Worm (Caenorhabditis elegans) whole organism, late embryonic: ENCODE results near the gene T01C1.4.

Experiments used
- C08G9.2 ChIP-seq: sonication (generic microtip); optimal IDR thresholded peaks from 2 replicates; lab custom pipeline; 2016; ENCODE audit warnings: mild to moderate bottlenecking, missing genetic modification characterization, moderate library complexity, missing compliant biosample characterization
- C38D4.7 ChIP-seq: fragments of 200-800 bp; sonication (Bioruptor generic); optimal IDR thresholded peaks from 2 replicates; lab custom pipeline; 2018; ENCODE audit warnings: mild to moderate bottlenecking, missing genetic modification characterization, moderate library complexity, missing compliant biosample characterization
- K09A11.1 ChIP-seq: sonication (generic microtip); optimal IDR thresholded peaks from 2 replicates; lab custom pipeline; 2017; ENCODE audit warnings: antibody characterized with exemption, mild to moderate bottlenecking, missing genetic modification characterization, missing compliant biosample characterization; ENCODE audit not compliant: insufficient read depth
- Y22D7AL.16 ChIP-seq: sonication (generic microtip); optimal IDR thresholded peaks from 2 replicates; lab custom pipeline; 2016; ENCODE audit warnings: missing genetic modification characterization, missing compliant biosample characterization
- ama-1 ChIP-seq: fragments of 150-350 bp; optimal IDR thresholded peaks from 2 replicates; lab custom pipeline; 2014
- ceh-14 ChIP-seq: sonication (generic microtip); optimal IDR thresholded peaks from 2 replicates; lab custom pipeline; 2016; ENCODE audit warnings: missing genotype, missing genetic modification characterization, missing compliant biosample characterization
- ceh-18 ChIP-seq: sonication (generic microtip); optimal IDR thresholded peaks from 2 replicates; lab custom pipeline; 2016; ENCODE audit warnings: missing genetic modification characterization, missing compliant biosample characterization
- ceh-19 ChIP-seq: fragments of 200-800 bp; sonication (Bioruptor generic); optimal IDR thresholded peaks from 2 replicates; lab custom pipeline; 2018; ENCODE audit warnings: mild to moderate bottlenecking, missing genetic modification characterization, missing compliant biosample characterization
- ceh-2 ChIP-seq: sonication (generic microtip); optimal IDR thresholded peaks from 2 replicates; lab custom pipeline; 2016; ENCODE audit warnings: missing genotype, missing genetic modification characterization, missing compliant biosample characterization
- ceh-22 ChIP-seq: sonication (generic microtip); optimal IDR thresholded peaks from 2 replicates; lab custom pipeline; 2017; ENCODE audit warnings: missing biosample characterization, missing genetic modification characterization
- ceh-24 ChIP-seq: sonication (generic microtip); optimal IDR thresholded peaks from 2 replicates; lab custom pipeline; 2016; ENCODE audit warnings: mild to moderate bottlenecking, missing genetic modification characterization, missing compliant biosample characterization
- ceh-30 ChIP-seq: fragments of 150-350 bp; optimal IDR thresholded peaks from 2 replicates; lab custom pipeline; 2014; ENCODE audit warnings: missing biosample characterization, missing genetic modification characterization
- ceh-48 ChIP-seq: sonication (generic microtip); optimal IDR thresholded peaks from 2 replicates; lab custom pipeline; 2016; ENCODE audit warnings: missing genetic modification characterization, inconsistent platforms, missing compliant biosample characterization
- ceh-9 ChIP-seq: sonication (generic microtip); optimal IDR thresholded peaks from 2 replicates; lab custom pipeline; 2016; ENCODE audit warnings: mild to moderate bottlenecking, missing genetic modification characterization, inconsistent platforms, missing compliant biosample characterization
- che-1 ChIP-seq: sonication (generic microtip); optimal IDR thresholded peaks from 2 replicates; lab custom pipeline; 2016; ENCODE audit warnings: mild to moderate bottlenecking, missing genetic modification characterization, missing compliant biosample characterization
- dmd-4 ChIP-seq: sonication (generic microtip); optimal IDR thresholded peaks from 2 replicates; lab custom pipeline; 2016; ENCODE audit warnings: borderline replicate concordance, missing genetic modification characterization, missing compliant biosample characterization
- dve-1 ChIP-seq: sonication (generic microtip); optimal IDR thresholded peaks from 2 replicates; lab custom pipeline; 2017; ENCODE audit warnings: antibody characterized with exemption, mild to moderate bottlenecking, missing genetic modification characterization, missing compliant biosample characterization
- elt-2 ChIP-seq: sonication (generic microtip); optimal IDR thresholded peaks from 2 replicates; lab custom pipeline; 2016; ENCODE audit warnings: missing genetic modification reagents, missing genetic modification characterization, missing compliant biosample characterization
- elt-4 ChIP-seq: sonication (generic microtip); optimal IDR thresholded peaks from 2 replicates; lab custom pipeline; 2016; ENCODE audit warnings: missing genetic modification characterization, missing compliant biosample characterization
- eyg-1 ChIP-seq: sonication (generic microtip); optimal IDR thresholded peaks from 2 replicates; lab custom pipeline; 2016; ENCODE audit warnings: missing genotype, missing genetic modification characterization, missing compliant biosample characterization
- fax-1 ChIP-seq: sonication (generic microtip); optimal IDR thresholded peaks from 2 replicates; lab custom pipeline; 2016; ENCODE audit warnings: missing genotype, missing genetic modification characterization, missing compliant biosample characterization
- fkh-10 ChIP-seq: fragments of 150-350 bp; optimal IDR thresholded peaks from 2 replicates; lab custom pipeline; 2014; ENCODE audit warnings: missing biosample characterization, missing genetic modification reagents, missing genetic modification characterization
- fkh-6 ChIP-seq: sonication (generic microtip); optimal IDR thresholded peaks from 2 replicates; lab custom pipeline; 2016; ENCODE audit warnings: missing genetic modification characterization, missing compliant biosample characterization
- gmeb-2 ChIP-seq: sonication (generic microtip); optimal IDR thresholded peaks from 2 replicates; lab custom pipeline; 2016; ENCODE audit warnings: missing genetic modification characterization, inconsistent platforms, missing compliant biosample characterization
- hlh-13 ChIP-seq: fragments of 200-800 bp; sonication (Bioruptor generic); optimal IDR thresholded peaks from 2 replicates; lab custom pipeline; 2018; ENCODE audit warnings: mild to moderate bottlenecking, missing genetic modification characterization, missing compliant biosample characterization
- hlh-15 ChIP-seq: sonication (generic microtip); optimal IDR thresholded peaks from 2 replicates; lab custom pipeline; 2016; ENCODE audit warnings: missing genetic modification characterization, missing compliant biosample characterization
- hlh-30 ChIP-seq: sonication (generic microtip); optimal IDR thresholded peaks from 2 replicates; lab custom pipeline; 2017; ENCODE audit warnings: antibody characterized with exemption, missing genetic modification characterization, missing compliant biosample characterization; ENCODE audit not compliant: insufficient read depth
- hlh-6 ChIP-seq: sonication (generic microtip); optimal IDR thresholded peaks from 2 replicates; lab custom pipeline; 2016; ENCODE audit warnings: missing genotype, missing genetic modification characterization, missing compliant biosample characterization
- hlh-8 ChIP-seq: sonication (generic microtip); optimal IDR thresholded peaks from 2 replicates; lab custom pipeline; 2016; ENCODE audit warnings: missing genotype, missing genetic modification characterization, missing compliant biosample characterization
- lin-11 ChIP-seq: fragments of 200-800 bp; sonication (Bioruptor generic); optimal IDR thresholded peaks from 2 replicates; lab custom pipeline; 2018; ENCODE audit warnings: mild to moderate bottlenecking, missing genetic modification characterization, missing compliant biosample characterization
- mec-3 ChIP-seq: sonication (generic microtip); optimal IDR thresholded peaks from 2 replicates; lab custom pipeline; 2016; ENCODE audit warnings: borderline replicate concordance, missing genetic modification characterization, missing compliant biosample characterization
- nfya-1 ChIP-seq: sonication (generic microtip); optimal IDR thresholded peaks from 2 replicates; lab custom pipeline; 2017; ENCODE audit warnings: missing genetic modification characterization, mild to moderate bottlenecking, missing compliant biosample characterization, antibody characterized with exemption, moderate library complexity
- nhr-11 ChIP-seq: fragments of 150-350 bp; optimal IDR thresholded peaks from 2 replicates; lab custom pipeline; 2014; ENCODE audit warnings: missing biosample characterization, missing genetic modification characterization
- npax-4 ChIP-seq: sonication (generic microtip); optimal IDR thresholded peaks from 2 replicates; lab custom pipeline; 2016; ENCODE audit warnings: missing genetic modification characterization, missing compliant biosample characterization
- odd-2 ChIP-seq: sonication (generic microtip); optimal IDR thresholded peaks from 2 replicates; lab custom pipeline; 2017; ENCODE audit warnings: antibody characterized with exemption, mild to moderate bottlenecking, missing genetic modification characterization, missing compliant biosample characterization
- pag-3 ChIP-seq: sonication (generic microtip); optimal IDR thresholded peaks from 2 replicates; lab custom pipeline; 2016; ENCODE audit warnings: missing compliant biosample characterization, missing genetic modification characterization, borderline replicate concordance
- pat-9 ChIP-seq: fragments of 200-800 bp; sonication (Bioruptor generic); optimal IDR thresholded peaks from 2 replicates; lab custom pipeline; 2018; ENCODE audit warnings: mild to moderate bottlenecking, missing genetic modification characterization, moderate library complexity, missing compliant biosample characterization
- pha-4 ChIP-seq: fragments of 150-350 bp; optimal IDR thresholded peaks from 2 replicates; lab custom pipeline; 2018; ENCODE audit warnings: missing biosample characterization, missing genetic modification reagents, missing genetic modification characterization
- pqm-1 ChIP-seq: sonication (generic microtip); optimal IDR thresholded peaks from 2 replicates; lab custom pipeline; 2016; ENCODE audit warnings: missing genetic modification characterization, missing compliant biosample characterization
- pros-1 ChIP-seq: fragments of 150-350 bp; optimal IDR thresholded peaks from 2 replicates; lab custom pipeline; 2014; ENCODE audit warnings: missing biosample characterization, missing genetic modification reagents, missing genetic modification characterization
- ref-2 ChIP-seq: sonication (generic microtip); optimal IDR thresholded peaks from 2 replicates; lab custom pipeline; 2016; ENCODE audit warnings: missing genetic modification characterization, missing compliant biosample characterization
- sox-2 ChIP-seq: fragments of 200-800 bp; sonication (Bioruptor generic); IDR thresholded peaks from 2 replicates; pipeline ENCODE4 v1.3.6; 2022; ENCODE audit warnings: missing genetic modification reagents, missing genetic modification characterization, missing compliant biosample characterization
- sox-4 ChIP-seq: sonication (generic microtip); optimal IDR thresholded peaks from 2 replicates; lab custom pipeline; 2017; ENCODE audit warnings: mild to moderate bottlenecking, missing genetic modification characterization, inconsistent platforms, missing compliant biosample characterization
- tbx-7 ChIP-seq: sonication (generic microtip); optimal IDR thresholded peaks from 2 replicates; lab custom pipeline; 2016; ENCODE audit warnings: missing genotype, missing genetic modification characterization, missing compliant biosample characterization
- ttx-3 ChIP-seq: sonication (generic microtip); optimal IDR thresholded peaks from 2 replicates; lab custom pipeline; 2016; ENCODE audit warnings: missing genetic modification reagents, missing genetic modification characterization, missing compliant biosample characterization
- unc-3 ChIP-seq, 2 experiments: fragments of 200-800 bp in 1 of 2; sonication (Bioruptor generic) in 1 of 2; sonication (generic microtip) in 1 of 2; conservative IDR thresholded peaks in 1 of 2; optimal IDR thresholded peaks in 1 of 2; 2 replicates each; pipeline versions ENCODE4 v1.3.6 to Lab custom; 2016 to 2022; ENCODE audit warnings: missing compliant biosample characterization in 2 of 2, missing genetic modification characterization in 2 of 2, missing genetic modification reagents in 1 of 2
- unc-42 ChIP-seq: sonication (generic microtip); optimal IDR thresholded peaks from 2 replicates; lab custom pipeline; 2016; ENCODE audit warnings: missing genotype, missing genetic modification characterization, missing compliant biosample characterization
- unc-55 ChIP-seq: sonication (generic microtip); optimal IDR thresholded peaks from 2 replicates; lab custom pipeline; 2017; ENCODE audit warnings: missing biosample characterization, missing genetic modification reagents, missing genetic modification characterization
- ztf-16 ChIP-seq: sonication (generic microtip); optimal IDR thresholded peaks from 2 replicates; lab custom pipeline; 2017; ENCODE audit warnings: missing genetic modification characterization, missing compliant biosample characterization

Gene T01C1.4

DNA sequence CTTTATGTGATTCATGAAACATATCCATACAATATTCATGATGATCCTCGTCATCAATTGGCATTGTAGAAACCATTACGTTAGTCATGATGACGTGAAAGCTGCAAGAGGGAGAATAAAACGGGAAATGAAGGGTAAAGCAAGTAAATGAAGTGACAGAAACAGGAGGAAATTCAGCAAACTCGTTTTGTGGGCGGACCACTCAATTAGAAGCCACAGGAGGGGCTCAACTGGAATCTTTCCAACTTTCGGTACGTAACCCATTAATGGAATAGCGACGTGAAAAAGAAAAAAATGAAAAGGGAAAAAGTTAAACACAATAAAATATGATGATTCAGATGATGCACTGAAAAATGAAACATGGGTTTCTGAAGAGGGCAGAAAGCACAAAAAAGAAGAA lies at the start of gene T01C1.4:
T01C1.4 (minus strand) TSS at position 101 of the 400 bp plus-strand sequence.
- no peak for TF ChIP-seq gmeb-2 (tag; lab: Kevin White, UChicago)
- TF ChIP-seq ceh-30 (tag; lab: Kevin White, UChicago): no peak
- no peak for TF ChIP-seq ceh-48 (tag; lab: Kevin White, UChicago)
- TF ChIP-seq ttx-3: no peak
- TF ChIP-seq ceh-2: no peak
- no peak for TF ChIP-seq ama-1 (lab: Kevin White, UChicago)

DNA sequence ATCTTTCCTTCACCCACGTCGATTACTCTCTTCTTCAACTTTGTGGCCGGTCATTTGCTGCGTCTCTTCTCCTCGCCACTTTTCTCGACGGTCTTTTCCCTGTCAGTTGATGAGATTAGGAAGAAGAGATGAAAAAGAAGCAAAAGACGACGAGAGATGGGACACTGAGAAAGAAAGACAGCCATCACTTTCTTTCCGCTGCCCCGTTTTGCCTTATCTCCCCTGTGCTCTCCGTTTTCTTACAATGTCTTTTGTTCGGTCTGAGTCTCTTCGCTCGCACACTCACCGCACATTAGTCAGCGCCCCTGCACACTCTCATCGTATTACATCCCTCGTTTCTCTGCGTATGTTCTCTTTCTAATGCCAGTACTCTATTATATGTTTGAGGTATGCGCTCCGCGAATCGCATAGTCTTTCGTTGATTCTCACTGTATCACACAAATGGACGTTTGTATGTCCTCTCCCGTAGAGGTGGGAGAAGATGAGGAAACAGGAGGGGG lies 49.3 kb upstream of the T01C1.4 start:
- TF ChIP-seq C08G9.2 (tag; lab: Kevin White, UChicago) (peak; percentile 79), hlh-30 (peak; percentile 92), tbx-7 (peak; percentile 39), fkh-10 (GFP tag; lab: Kevin White, UChicago) (no peak), pros-1 (tag; lab: Kevin White, UChicago) (peak; percentile 99), pha-4 (tag; lab: Kevin White, UChicago) (no peak), K09A11.1 (tag; lab: Kevin White, UChicago) (peak; percentile 51), nfya-1 (peak; percentile 96), eyg-1 (tag; lab: Kevin White, UChicago) (peak; percentile 76), npax-4 (no peak), unc-42 (tag; lab: Kevin White, UChicago) (peak; percentile 100), ceh-2 (peak; percentile 82), ceh-14 (tag; lab: Kevin White, UChicago) (peak; percentile 81), nhr-11 (tag; lab: Kevin White, UChicago) (no peak), lin-11 (tag; lab: Kevin White, UChicago) (no peak), sox-2 (peak; percentile 58), ceh-48 (tag; lab: Kevin White, UChicago) (peak; percentile 58), ztf-16 (tag; lab: Kevin White, UChicago) (peak; percentile 14), C38D4.7 (GFP tag; lab: Kevin White, UChicago) (no peak), pat-9 (tag; lab: Kevin White, UChicago) (peak; percentile 51), dmd-4 (tag; lab: Kevin White, UChicago) (peak; percentile 66), elt-4 (tag; lab: Kevin White, UChicago) (no peak), pag-3 (tag; lab: Kevin White, UChicago) (no peak), hlh-8 (tag; lab: Kevin White, UChicago) (peak; percentile 79), ceh-24 (tag; lab: Kevin White, UChicago) (no peak), hlh-13 (GFP tag; lab: Kevin White, UChicago) (no peak), ttx-3 (no peak), hlh-6 (tag; lab: Kevin White, UChicago) (peak; percentile 26), ceh-30 (tag; lab: Kevin White, UChicago) (no peak), sox-4 (tag; lab: Kevin White, UChicago) (no peak), ceh-18 (peak; percentile 96), mec-3 (tag; lab: Kevin White, UChicago) (no peak), fax-1 (tag; lab: Kevin White, UChicago) (peak; percentile 55), unc-3 (GFP tag; conservative IDR thresholded peaks at IDR 0.05; lab: Robert Waterston, UW) (no peak), unc-3 (tag; optimal IDR thresholded peaks at IDR 0.05; lab: Kevin White, UChicago) (peak; percentile 57), Y22D7AL.16 (tag; lab: Kevin White, UChicago) (no peak), hlh-15 (tag; lab: Kevin White, UChicago) (no peak), ceh-19 (GFP tag; lab: Kevin White, UChicago) (peak; percentile 81), ama-1 (lab: Kevin White, UChicago) (no peak), pqm-1 (peak; percentile 40), che-1 (tag; lab: Kevin White, UChicago) (no peak), ref-2 (tag; lab: Kevin White, UChicago) (peak; percentile 92), unc-55 (GFP tag; lab: Kevin White, UChicago) (peak; percentile 100), elt-2 (tag; lab: Kevin White, UChicago) (peak; percentile 54), ceh-9 (tag; lab: Kevin White, UChicago) (no peak), odd-2 (tag; lab: Kevin White, UChicago) (no peak), gmeb-2 (tag; lab: Kevin White, UChicago) (no peak), fkh-6 (tag; lab: Kevin White, UChicago) (peak; percentile 35), dve-1 (tag; lab: Kevin White, UChicago) (peak; percentile 77), ceh-22 (peak; percentile 76)
